Worm (Caenorhabditis elegans): ENCODE data around the gene F59A2.5.
"Not testable (repeated sequence)": the region's sequence is repeated elsewhere in the genome, so short reads cannot be mapped to it uniquely, and the experiment has no call there.

F59A2.5 gene

DNA sequence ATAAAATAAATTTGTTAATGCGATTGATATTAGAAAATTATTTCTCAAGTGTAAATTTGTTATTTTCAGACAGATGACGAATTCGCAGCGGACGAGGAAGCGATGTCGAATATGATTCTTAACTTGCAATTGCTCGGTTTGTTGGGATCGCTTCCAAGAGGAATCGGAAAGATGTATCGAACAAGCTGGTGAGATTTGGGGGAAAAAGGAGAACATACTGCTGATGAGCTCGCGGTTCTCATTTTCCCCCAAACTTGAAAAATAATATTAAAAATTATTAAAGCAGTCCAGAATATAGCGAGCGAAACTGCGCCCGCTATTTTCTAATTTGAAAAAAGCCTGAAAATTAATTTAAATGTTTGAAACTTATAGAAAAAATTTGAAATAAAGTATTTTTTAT, 48.8 kb downstream of the F59A2.5 start, which contains the start of gene C34C12.2:
Gene C34C12.2 (plus strand): TSS at position 301 of the 400 bp plus-strand sequence.
- TF ChIP-seq unc-62 (GFP tag; optimal IDR thresholded peaks at IDR 0.05) = not testable (repeated sequence)

DNA sequence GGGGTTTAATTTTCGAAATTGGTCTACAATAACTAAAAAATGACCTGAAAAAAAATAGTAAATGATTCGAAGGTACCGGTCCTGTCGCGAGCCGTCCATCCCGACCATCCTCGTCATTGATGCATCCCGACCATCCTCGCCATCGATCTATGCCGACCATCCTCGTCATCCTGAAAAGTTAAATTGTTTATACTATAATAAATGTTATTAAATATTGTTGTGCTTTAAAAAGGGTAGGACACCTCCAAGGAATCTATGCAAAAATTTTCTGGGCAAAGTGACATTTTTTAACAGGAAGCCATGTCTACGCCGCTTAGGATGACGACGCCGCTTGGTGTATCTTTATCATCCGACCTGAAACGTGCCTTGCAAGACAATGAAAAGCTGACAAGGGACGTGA, 49.4 kb downstream of the F59A2.5 start, which contains the start of gene C34C12.1:
Gene C34C12.1 (plus strand): TSS at position 301 of the 400 bp plus-strand sequence.
- TF ChIP-seq unc-62 (GFP tag; optimal IDR thresholded peaks at IDR 0.05) = not testable (repeated sequence)
